Worm (Caenorhabditis elegans): ENCODE data around the gene srp-1.

Gene srp-1

ce11 chrV:727484-728351 lies 25.4 kb upstream of the srp-1 start, which contains the start of the genes icl-1 and srh-2 (continued):
- TF ChIP-seq ceh-62 (tag; optimal IDR thresholded peaks at IDR 0.05) (no peak), lsy-2 (tag; optimal IDR thresholded peaks at IDR 0.05) (peak in 1 of 2 experiments; percentile 47), nhr-28 (tag; optimal IDR thresholded peaks at IDR 0.05) (peak; percentile 67), mdl-1 (tag; optimal IDR thresholded peaks at IDR 0.05) (peak; percentile 66 to 75), lim-7 (GFP tag; IDR thresholded peaks at IDR 0.05) (no peak), lin-38 (GFP tag; IDR thresholded peaks at IDR 0.05) (no peak; the same call in 1 of the 2 replicates), T20F7.1 (GFP tag; optimal IDR thresholded peaks at IDR 0.05) (peak; percentile 24), ztf-7 (tag; optimal IDR thresholded peaks at IDR 0.05) (no peak), ctbp-1 (GFP tag; IDR thresholded peaks at IDR 0.05) (peak; percentile 6), spr-1 (tag; optimal IDR thresholded peaks at IDR 0.05) (no peak), dmd-6 (GFP tag; IDR thresholded peaks at IDR 0.05) (peak; percentile 32; the same call in 1 of the 2 replicates), ceh-20 (GFP tag; IDR thresholded peaks at IDR 0.05) (peak; percentile 9; the same call in 1 of the 2 replicates), sdz-12 (GFP tag; optimal IDR thresholded peaks at IDR 0.05) (peak; percentile 84), R02D3.7 (tag; optimal IDR thresholded peaks at IDR 0.05) (no peak), F37D6.2 (tag; optimal IDR thresholded peaks at IDR 0.05) (no peak), zag-1 (tag; optimal IDR thresholded peaks at IDR 0.05) (no peak), ceh-44 (GFP tag; IDR thresholded peaks at IDR 0.05) (no peak), saeg-2 (GFP tag; IDR thresholded peaks at IDR 0.05) (peak; percentile 57; the same call in 1 of the 2 replicates), mdt-29 (GFP tag; IDR thresholded peaks at IDR 0.05) (peak; percentile 48; the same call in 1 of the 2 replicates), lin-39 (tag; optimal IDR thresholded peaks at IDR 0.05) (no peak), egl-27 (tag; optimal IDR thresholded peaks at IDR 0.05) (no peak), cey-2 (tag; optimal IDR thresholded peaks at IDR 0.05; ENCODE audit: borderline replicate concordance, insufficient read depth) (no peak), nhr-11 (tag; optimal IDR thresholded peaks at IDR 0.05) (peak; percentile 36), snpc-4 (tag; optimal IDR thresholded peaks at IDR 0.05) (no peak), Y105C5A.15 (GFP tag; IDR thresholded peaks at IDR 0.05) (no peak), ceh-32 (tag; optimal IDR thresholded peaks at IDR 0.05; ENCODE audit: poor library complexity) (no peak), gei-8 (GFP tag; optimal IDR thresholded peaks at IDR 0.05) (no peak), rbr-2 (tag; optimal IDR thresholded peaks at IDR 0.05) (no peak), fos-1 (tag; optimal IDR thresholded peaks at IDR 0.05) (no peak), nhr-48 (tag; optimal IDR thresholded peaks at IDR 0.05) (peak; percentile 40), daf-19 (GFP tag; conservative IDR thresholded peaks at IDR 0.05) (peak; percentile 68; the same call in 1 of the 2 replicates), snpc-1.2 (GFP tag; IDR thresholded peaks at IDR 0.05) (peak; percentile 58; the same call in 1 of the 2 replicates), duxl-1 (tag; optimal IDR thresholded peaks at IDR 0.05; ENCODE audit: poor library complexity) (peak; percentile 65), nhr-10 (tag; optimal IDR thresholded peaks at IDR 0.05) (peak; percentile 64), daf-8 (GFP tag; IDR thresholded peaks at IDR 0.05) (no peak), lin-13 (GFP tag; optimal IDR thresholded peaks at IDR 0.05) (no peak), nhr-102 (tag; optimal IDR thresholded peaks at IDR 0.05) (peak; percentile 52), pqm-1 (tag; optimal IDR thresholded peaks at IDR 0.05) (no peak), php-3 (GFP tag; IDR thresholded peaks at IDR 0.05) (no peak), hlh-11 (tag; optimal IDR thresholded peaks at IDR 0.05) (peak; percentile 84), jun-1 (tag; optimal IDR thresholded peaks at IDR 0.05) (no peak), nhr-25 (tag; optimal IDR thresholded peaks at IDR 0.05; ENCODE audit: borderline replicate concordance, insufficient read depth) (no peak), egl-43 (GFP tag; IDR thresholded peaks at IDR 0.05) (peak; percentile 73), aly-2 (tag; optimal IDR thresholded peaks at IDR 0.05) (no peak), aha-1 (tag) (peak; percentile 90), dve-1 (tag; optimal IDR thresholded peaks at IDR 0.05; ENCODE audit: insufficient read depth) (peak; percentile 85), mep-1 (tag; optimal IDR thresholded peaks at IDR 0.05) (peak; percentile 73), mes-2 (tag; optimal IDR thresholded peaks at IDR 0.05; ENCODE audit: poor library complexity, severe bottlenecking) (peak; percentile 55), lir-3 (tag; optimal IDR thresholded peaks at IDR 0.05) (no peak)

All from whole organism, L4 larva.